Fruit fly (Drosophila melanogaster): ENCODE results near the gene CG14302.

The CG14302 gene

dm6 chr3R:18758548-18759257, 26.2 kb downstream of the CG14302 start, which contains the start of gene Epg5 (continued):
- peak; percentile 19 for TF ChIP-seq CG6854 (GFP tag; optimal IDR thresholded peaks at IDR 0.05)
- TF ChIP-seq CG11762 (GFP tag; optimal IDR thresholded peaks at IDR 0.05; ENCODE audit: insufficient read depth): no peak
- TF ChIP-seq Hr4 (GFP tag; optimal IDR thresholded peaks at IDR 0.05): no peak
- TF ChIP-seq topi (GFP tag; optimal IDR thresholded peaks at IDR 0.05): no peak
- TF ChIP-seq Smox (GFP tag; optimal IDR thresholded peaks at IDR 0.05): no peak
- peak; percentile 53 for TF ChIP-seq CG8632 (GFP tag; optimal IDR thresholded peaks at IDR 0.05)
- no peak for TF ChIP-seq CG6276 (GFP tag; optimal IDR thresholded peaks at IDR 0.05)
- TF ChIP-seq fd59A (GFP tag; optimal IDR thresholded peaks at IDR 0.05): peak; percentile 32
- no peak for TF ChIP-seq CG16779 (tag; optimal IDR thresholded peaks at IDR 0.05)
- TF ChIP-seq Blimp-1 (GFP tag; optimal IDR thresholded peaks at IDR 0.05): no peak
- TF ChIP-seq CG10669 (GFP tag; optimal IDR thresholded peaks at IDR 0.05): no peak
- TF ChIP-seq CG15336 (GFP tag; IDR thresholded peaks at IDR 0.05): 0 out of 2 replicates have a peak, but pooled peaks have one; percentile 11
- no peak for TF ChIP-seq CG10631 (GFP tag; optimal IDR thresholded peaks at IDR 0.05)
- no peak for TF ChIP-seq acj6 (GFP tag; optimal IDR thresholded peaks at IDR 0.05)
- peak; percentile 100 for TF ChIP-seq CG6808 (GFP tag; optimal IDR thresholded peaks at IDR 0.05)
- peak; percentile 86 for TF ChIP-seq CG31627 (GFP tag; optimal IDR thresholded peaks at IDR 0.05)
- TF ChIP-seq Lpt (GFP tag; optimal IDR thresholded peaks at IDR 0.05): no peak
- TF ChIP-seq CG11902 (GFP tag; optimal IDR thresholded peaks at IDR 0.05): peak; percentile 62
- peak; percentile 88 for TF ChIP-seq esn (GFP tag; optimal IDR thresholded peaks at IDR 0.05)
- no peak for TF ChIP-seq OdsH (GFP tag; optimal IDR thresholded peaks at IDR 0.05)
- no peak for TF ChIP-seq Met (GFP tag; optimal IDR thresholded peaks at IDR 0.05)
- no peak for TF ChIP-seq Eip75B (GFP tag; optimal IDR thresholded peaks at IDR 0.05)
- TF ChIP-seq CG32006 (GFP tag; optimal IDR thresholded peaks at IDR 0.05): no peak
- no peak for TF ChIP-seq Ets96B (tag; optimal IDR thresholded peaks at IDR 0.05)
- TF ChIP-seq CG34406 (GFP tag; optimal IDR thresholded peaks at IDR 0.05): no peak
- peak; percentile 37; the same call in 1 of the 3 replicates for TF ChIP-seq eg (GFP tag; IDR thresholded peaks at IDR 0.05)
- no peak for TF ChIP-seq fkh (GFP tag; optimal IDR thresholded peaks at IDR 0.05)
- no peak for TF ChIP-seq Sox102F (GFP tag; optimal IDR thresholded peaks at IDR 0.05)

Data from whole organism, prepupa.